Worm (Caenorhabditis elegans): ENCODE measurements around the gene apy-1.

DNA sequence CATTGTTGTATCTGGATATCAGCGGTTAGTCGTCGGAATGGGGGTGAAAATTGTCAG lies 3.9 kb upstream of the apy-1 start, which contains the start of the genes unc-98 and F08C6.18:
- TF ChIP-seq lin-32 (GFP tag; optimal IDR thresholded peaks at IDR 0.05) (no peak), blmp-1 (tag; optimal IDR thresholded peaks at IDR 0.05) (no peak), ztf-11 (tag; optimal IDR thresholded peaks at IDR 0.05) (no peak), pha-4 (tag; optimal IDR thresholded peaks at IDR 0.05) (no peak), bed-3 (GFP tag; optimal IDR thresholded peaks at IDR 0.05) (no peak), unc-39 (tag; optimal IDR thresholded peaks at IDR 0.05) (no peak), ceh-39 (tag; optimal IDR thresholded peaks at IDR 0.05) (no peak), lsy-2 (tag; optimal IDR thresholded peaks at IDR 0.05) (no peak), mep-1 (tag; optimal IDR thresholded peaks at IDR 0.05) (no peak), sptf-1 (tag; optimal IDR thresholded peaks at IDR 0.05) (no peak)
